Fruit fly (Drosophila melanogaster) whole organism, embryonic: ENCODE data around the gene CG34135.

Experiments
- Adf1 ChIP-seq: fragments of 200-800 bp; sonication (Bioruptor generic); IDR thresholded peaks from 2 replicates; pipeline ENCODE4 v1.3.6; 2022; ENCODE audit warnings: missing biosample characterization, missing genetic modification characterization
- CG13123 ChIP-seq: fragments of 200-800 bp; sonication (Bioruptor generic); optimal IDR thresholded peaks from 2 replicates; lab custom pipeline; 2016; ENCODE audit warnings: missing biosample characterization, missing genetic modification characterization
- CG13287 ChIP-seq: fragments of 200-800 bp; sonication (Bioruptor generic); IDR thresholded peaks from 2 replicates; pipeline ENCODE4 v1.3.6; 2022; ENCODE audit warnings: missing biosample characterization, missing genetic modification characterization; ENCODE audit not compliant: partially characterized antibody
- CG13424 ChIP-seq: fragments of 200-800 bp; sonication (Bioruptor generic); optimal IDR thresholded peaks from 2 replicates; lab custom pipeline; 2019; ENCODE audit warnings: missing biosample characterization, mild to moderate bottlenecking, missing genetic modification characterization, moderate library complexity
- CG14965 ChIP-seq: fragments of 200-800 bp; sonication (Bioruptor generic); optimal IDR thresholded peaks from 2 replicates; lab custom pipeline; 2016; ENCODE audit warnings: missing biosample characterization, missing genetic modification characterization, borderline replicate concordance
- CG15696 ChIP-seq: fragments of 200-800 bp; sonication (Bioruptor generic); optimal IDR thresholded peaks from 2 replicates; lab custom pipeline; 2019; ENCODE audit warnings: missing biosample characterization, mild to moderate bottlenecking, missing genetic modification characterization, moderate library complexity
- CG30403 ChIP-seq: fragments of 200-800 bp; sonication (Bioruptor generic); optimal IDR thresholded peaks from 3 replicates; lab custom pipeline; 2016; ENCODE audit warnings: missing biosample characterization, missing genetic modification characterization
- CG3281 ChIP-seq: fragments of 200-800 bp; sonication (Bioruptor generic); optimal IDR thresholded peaks from 3 replicates; lab custom pipeline; 2017; ENCODE audit warnings: missing biosample characterization, mild to moderate bottlenecking, missing genetic modification characterization
- CG4360 ChIP-seq: fragments of 200-800 bp; sonication (Bioruptor generic); IDR thresholded peaks from 2 replicates; pipeline ENCODE4 v1.3.6; 2022; ENCODE audit warnings: missing biosample characterization, missing genetic modification characterization
- CG4730 ChIP-seq: fragments of 200-800 bp; sonication (Bioruptor generic); IDR thresholded peaks from 2 replicates; pipeline ENCODE4 v1.3.6; 2022; ENCODE audit warnings: missing biosample characterization, missing genetic modification characterization
- CG6254 ChIP-seq: fragments of 200-800 bp; sonication (Bioruptor generic); optimal IDR thresholded peaks from 3 replicates; lab custom pipeline; 2017; ENCODE audit warnings: mild to moderate bottlenecking, missing biosample characterization, missing genetic modification reagents, missing genetic modification characterization
- CG6813 ChIP-seq: fragments of 200-800 bp; sonication (Bioruptor generic); optimal IDR thresholded peaks from 2 replicates; lab custom pipeline; 2017; ENCODE audit warnings: missing biosample characterization, missing genetic modification characterization, mild to moderate bottlenecking, moderate library complexity, missing genetic modification reagents
- CG8089 ChIP-seq: fragments of 200-800 bp; sonication (Bioruptor generic); optimal IDR thresholded peaks from 3 replicates; lab custom pipeline; 2016; ENCODE audit warnings: missing biosample characterization, missing genetic modification characterization
- CG8478 ChIP-seq: fragments of >200 bp; optimal IDR thresholded peaks from 2 replicates; lab custom pipeline; 2018
- CG9876 ChIP-seq: fragments of 200-800 bp; sonication (Bioruptor generic); optimal IDR thresholded peaks from 2 replicates; lab custom pipeline; 2016; ENCODE audit warnings: missing biosample characterization, missing genetic modification characterization
- E2f1 ChIP-seq: fragments of 200-800 bp; sonication (Bioruptor generic); IDR thresholded peaks from 2 replicates; pipeline ENCODE4 v1.3.6; 2022; ENCODE audit warnings: missing biosample characterization, missing genetic modification characterization
- Elba2 ChIP-seq: fragments of 200-800 bp; sonication (Bioruptor generic); optimal IDR thresholded peaks from 3 replicates; lab custom pipeline; 2016; ENCODE audit warnings: missing biosample characterization, missing genetic modification characterization
- HmgZ ChIP-seq: fragments of 200-800 bp; sonication (Bioruptor generic); optimal IDR thresholded peaks from 2 replicates; lab custom pipeline; 2018; ENCODE audit warnings: missing biosample characterization, mild to moderate bottlenecking, missing genetic modification characterization
- Hmx ChIP-seq: fragments of 200-800 bp; sonication (Bioruptor generic); optimal IDR thresholded peaks from 2 replicates; lab custom pipeline; 2016; ENCODE audit warnings: missing biosample characterization, missing genetic modification characterization
- Poxn ChIP-seq: fragments of 200-800 bp; sonication (Bioruptor generic); IDR thresholded peaks from 2 replicates; pipeline ENCODE4 v1.3.6; 2022; ENCODE audit warnings: missing biosample characterization, missing genetic modification characterization
- bcd ChIP-seq: fragments of 200-800 bp; sonication (Bioruptor generic); optimal IDR thresholded peaks from 2 replicates; lab custom pipeline; 2017; ENCODE audit warnings: missing biosample characterization, mild to moderate bottlenecking, missing genetic modification characterization
- chinmo ChIP-seq: fragments of 200-800 bp; sonication (Bioruptor generic); IDR thresholded peaks from 4 replicates; pipeline ENCODE4 v1.3.6; 2022; ENCODE audit warnings: missing biosample characterization, missing genetic modification characterization; ENCODE audit not compliant: partially characterized antibody
- ci ChIP-seq: fragments of 200-800 bp; sonication (Bioruptor generic); IDR thresholded peaks from 3 replicates; pipeline ENCODE4 v1.3.6; 2022; ENCODE audit warnings: missing biosample characterization, missing genetic modification characterization
- emc ChIP-seq: fragments of 200-800 bp; sonication (Bioruptor generic); optimal IDR thresholded peaks from 2 replicates; lab custom pipeline; 2016; ENCODE audit warnings: missing biosample characterization, missing genetic modification characterization
- eve ChIP-seq, 2 experiments: fragments of >200 bp; optimal IDR thresholded peaks; 2 replicates each; lab custom pipeline; 2017; ENCODE audit warnings: missing biosample characterization in 2 of 2, missing genetic modification characterization in 2 of 2
- exex ChIP-seq: fragments of 200-800 bp; sonication (Bioruptor generic); optimal IDR thresholded peaks from 4 replicates; lab custom pipeline; 2018; ENCODE audit warnings: missing biosample characterization, mild to moderate bottlenecking, missing genetic modification characterization, moderate library complexity
- gfzf ChIP-seq: fragments of 200-800 bp; sonication (Bioruptor generic); optimal IDR thresholded peaks from 2 replicates; lab custom pipeline; 2016; ENCODE audit warnings: missing biosample characterization, mild to moderate bottlenecking, missing genetic modification characterization, moderate library complexity
- gro ChIP-seq: fragments of 200-800 bp; sonication (Bioruptor generic); optimal IDR thresholded peaks from 2 replicates; lab custom pipeline; 2016; ENCODE audit warnings: missing biosample characterization, missing genetic modification characterization
- gsb-n ChIP-seq: fragments of 200-800 bp; sonication (Bioruptor generic); optimal IDR thresholded peaks from 3 replicates; lab custom pipeline; 2018; ENCODE audit warnings: missing biosample characterization, mild to moderate bottlenecking, missing genetic modification characterization
- ind ChIP-seq: fragments of 200-800 bp; sonication (Bioruptor generic); optimal IDR thresholded peaks from 3 replicates; lab custom pipeline; 2016; ENCODE audit warnings: missing biosample characterization, missing genetic modification characterization
- kay ChIP-seq: fragments of 200-800 bp; sonication (Bioruptor generic); optimal IDR thresholded peaks from 2 replicates; lab custom pipeline; 2016; ENCODE audit warnings: missing biosample characterization, missing genetic modification characterization
- lola ChIP-seq, 3 experiments: fragments of >200 bp in 2 of 3; fragments of 200-800 bp in 1 of 3; sonication (Bioruptor generic) in 1 of 3; optimal IDR thresholded peaks; 2 replicates each; lab custom pipeline; 2017 to 2019; ENCODE audit warnings: missing biosample characterization in 3 of 3, missing genetic modification characterization in 3 of 3, mild to moderate bottlenecking in 1 of 3, moderate library complexity in 1 of 3
- maf-S ChIP-seq: fragments of 200-800 bp; sonication (Bioruptor generic); optimal IDR thresholded peaks from 2 replicates; lab custom pipeline; 2016; ENCODE audit warnings: missing biosample characterization, missing genetic modification characterization
- nerfin-2 ChIP-seq: fragments of 200-800 bp; sonication (Bioruptor generic); IDR thresholded peaks from 2 replicates; pipeline ENCODE4 v1.3.6; 2022; ENCODE audit warnings: missing biosample characterization, missing genetic modification characterization; ENCODE audit not compliant: partially characterized antibody
- oc ChIP-seq: fragments of 200-800 bp; sonication (Bioruptor generic); optimal IDR thresholded peaks from 2 replicates; lab custom pipeline; 2018; ENCODE audit warnings: missing biosample characterization, mild to moderate bottlenecking, missing genetic modification characterization, moderate library complexity
- pan ChIP-seq, 4 experiments: fragments of >200 bp in 3 of 4; fragments of 200-800 bp in 1 of 4; sonication (Bioruptor generic) in 1 of 4; optimal IDR thresholded peaks in 3 of 4; IDR thresholded peaks in 1 of 4; 2 replicates each; pipeline versions ENCODE4 v1.3.6 to Lab custom; 2017 to 2022; ENCODE audit warnings: missing biosample characterization in 2 of 4, missing genetic modification characterization in 2 of 4, mixed read lengths in 1 of 4
- repo ChIP-seq: fragments of 200-800 bp; sonication (Bioruptor generic); optimal IDR thresholded peaks from 2 replicates; lab custom pipeline; 2016; ENCODE audit warnings: missing biosample characterization, missing genetic modification characterization
- scrt ChIP-seq: fragments of 200-800 bp; sonication (Bioruptor generic); optimal IDR thresholded peaks from 2 replicates; lab custom pipeline; 2018; ENCODE audit warnings: missing biosample characterization, mild to moderate bottlenecking, missing genetic modification characterization, moderate library complexity
- slou ChIP-seq: fragments of 200-800 bp; sonication (Bioruptor generic); optimal IDR thresholded peaks from 3 replicates; lab custom pipeline; 2016; ENCODE audit warnings: missing biosample characterization, missing genetic modification characterization
- slp2 ChIP-seq: fragments of 200-800 bp; sonication (Bioruptor generic); optimal IDR thresholded peaks from 2 replicates; lab custom pipeline; 2016; ENCODE audit warnings: missing biosample characterization, missing genetic modification characterization
- stwl ChIP-seq: fragments of 200-800 bp; sonication (Bioruptor generic); optimal IDR thresholded peaks from 3 replicates; lab custom pipeline; 2018; ENCODE audit warnings: missing biosample characterization, mild to moderate bottlenecking, missing genetic modification characterization, moderate library complexity
- tgo ChIP-seq: fragments of 200-800 bp; sonication (Bioruptor generic); IDR thresholded peaks from 3 replicates; pipeline ENCODE4 v1.3.6; 2022; ENCODE audit warnings: missing biosample characterization, missing genetic modification characterization
- tio ChIP-seq: fragments of 200-800 bp; sonication (Bioruptor generic); optimal IDR thresholded peaks from 2 replicates; lab custom pipeline; 2017; ENCODE audit warnings: missing biosample characterization, missing genetic modification characterization, inconsistent platforms
- vnd ChIP-seq: fragments of 200-800 bp; sonication (Bioruptor generic); IDR thresholded peaks from 3 replicates; pipeline ENCODE4 v1.3.6; 2022; ENCODE audit warnings: missing biosample characterization, missing genetic modification characterization; ENCODE audit not compliant: partially characterized antibody
- zen ChIP-seq: fragments of 200-800 bp; sonication (Bioruptor generic); optimal IDR thresholded peaks from 3 replicates; lab custom pipeline; 2018; ENCODE audit warnings: missing biosample characterization, mild to moderate bottlenecking, missing genetic modification characterization, moderate library complexity

The CG34135 gene

dm6 chr3R:8726632-8727031, 41.4 kb downstream of the CG34135 start, which contains the start of gene CG8159 (continued):
- TF ChIP-seq slou, result no peak
- TF ChIP-seq bcd (GFP tag; lab: Kevin White, UChicago), result no peak
- no peak for TF ChIP-seq exex
- TF ChIP-seq CG6254 (GFP tag; lab: Kevin White, UChicago), result no peak
- TF ChIP-seq gfzf (GFP tag; lab: Kevin White, UChicago), result peak; percentile 7
- TF ChIP-seq tgo, result no peak
- no peak for TF ChIP-seq pan (optimal IDR thresholded peaks at IDR 0.05; lab: Kevin White, UChicago)
- no peak for TF ChIP-seq pan (GFP tag; optimal IDR thresholded peaks at IDR 0.05 in 1 of 2, IDR thresholded peaks at IDR 0.05 in 1 of 2)
- TF ChIP-seq CG15696 (tag; lab: Kevin White, UChicago), result no peak
- TF ChIP-seq eve (GFP tag; optimal IDR thresholded peaks at IDR 0.05; lab: Kevin White, UChicago), result no peak
- no peak for TF ChIP-seq CG6813 (GFP tag; lab: Kevin White, UChicago)
- no peak for TF ChIP-seq gsb-n (tag; lab: Kevin White, UChicago)
- no peak for TF ChIP-seq CG14965 (GFP tag; lab: Kevin White, UChicago)
- no peak for TF ChIP-seq maf-S
- TF ChIP-seq Hmx (GFP tag; lab: Kevin White, UChicago), result no peak
- TF ChIP-seq HmgZ, result peak; percentile 27
- TF ChIP-seq lola (GFP tag; optimal IDR thresholded peaks at IDR 0.05; lab: Kevin White, UChicago), result no peak
- no peak for TF ChIP-seq CG30403 (GFP tag; lab: Kevin White, UChicago)
- no peak for TF ChIP-seq oc (tag; lab: Kevin White, UChicago)
- no peak for TF ChIP-seq slp2 (GFP tag; lab: Kevin White, UChicago)
- TF ChIP-seq ind (GFP tag; lab: Kevin White, UChicago), result no peak
- no peak for TF ChIP-seq CG8089
- 0 out of 3 replicates have a peak, but pooled peaks have one; percentile 9 for TF ChIP-seq ci (GFP tag; lab: Robert Waterston, UW)
- TF ChIP-seq CG13287, result no peak; the same call in 1 of the 2 replicates
- no peak for TF ChIP-seq chinmo (GFP tag; lab: Robert Waterston, UW)
- peak; percentile 88 for TF ChIP-seq Elba2
- TF ChIP-seq CG9876, result no peak
- TF ChIP-seq Poxn (GFP tag; lab: Robert Waterston, UW), result no peak
- peak; percentile 54 for TF ChIP-seq stwl (tag; lab: Kevin White, UChicago)
- TF ChIP-seq vnd, result no peak
- no peak for TF ChIP-seq E2f1
- TF ChIP-seq Adf1 (GFP tag; lab: Robert Waterston, UW), result no peak
- TF ChIP-seq zen (tag; lab: Kevin White, UChicago), result no peak
- no peak for TF ChIP-seq gro (GFP tag; lab: Kevin White, UChicago)
- no peak for TF ChIP-seq CG4360

dm6 chr3R:8725179-8725578, 42.8 kb downstream of the CG34135 start, which contains the start of gene ouib:
Gene ouib, plus strand, starts transcription at chr3R:8725479.
- TF ChIP-seq nerfin-2 (GFP tag; lab: Robert Waterston, UW) (no peak), CG13424 (tag; lab: Kevin White, UChicago) (no peak), emc (GFP tag; lab: Kevin White, UChicago) (no peak), CG4730 (GFP tag; lab: Robert Waterston, UW) (no peak), CG13123 (GFP tag; lab: Kevin White, UChicago) (no peak), kay (GFP tag; lab: Kevin White, UChicago) (no peak), scrt (GFP tag; lab: Kevin White, UChicago) (no peak), Elba2 (no peak), CG8478 (no peak), repo (GFP tag; lab: Kevin White, UChicago) (no peak), CG3281 (no peak), tio (GFP tag; lab: Kevin White, UChicago) (no peak)
